Fruit fly (Drosophila melanogaster): Measurements from ENCODE around the gene Dph2.

Dph2 gene

dm6 chr3R:14917927-14918829 is 24.4 kb upstream of the Dph2 start, which contains the start of gene Sdr (continued):
- TF ChIP-seq CG11696 (GFP tag; IDR thresholded peaks at IDR 0.05) (no peak), BEAF-32 (GFP tag; optimal IDR thresholded peaks at IDR 0.05) (no peak), CG6272 (GFP tag; IDR thresholded peaks at IDR 0.05) (no peak), CG3847 (GFP tag; IDR thresholded peaks at IDR 0.05) (no peak), CG2199 (GFP tag; IDR thresholded peaks at IDR 0.05) (no peak), nerfin-1 (tag; optimal IDR thresholded peaks at IDR 0.05) (no peak), Oli (tag; optimal IDR thresholded peaks at IDR 0.05) (peak; percentile 0), CG12942 (GFP tag; optimal IDR thresholded peaks at IDR 0.05) (no peak), CG3163 (GFP tag; optimal IDR thresholded peaks at IDR 0.05) (no peak), CG8944 (GFP tag; optimal IDR thresholded peaks at IDR 0.05) (no peak), CG9609 (GFP tag; optimal IDR thresholded peaks at IDR 0.05) (no peak), CG30020 (tag; optimal IDR thresholded peaks at IDR 0.05) (no peak), Meics (GFP tag; optimal IDR thresholded peaks at IDR 0.05) (no peak), CG15269 (tag; optimal IDR thresholded peaks at IDR 0.05) (peak; percentile 32), Hr51 (GFP tag; optimal IDR thresholded peaks at IDR 0.05) (peak in 1 of 2 experiments; percentile 27), CG8388 (GFP tag; optimal IDR thresholded peaks at IDR 0.05) (no peak), CG4617 (GFP tag; optimal IDR thresholded peaks at IDR 0.05; ENCODE audit: borderline replicate concordance) (no peak), Oaz (GFP tag; IDR thresholded peaks at IDR 0.05) (no peak), danr (GFP tag; IDR thresholded peaks at IDR 0.05) (no peak), CG32532 (GFP tag; IDR thresholded peaks at IDR 0.05) (no peak), Jarid2 (GFP tag; optimal IDR thresholded peaks at IDR 0.05) (no peak), ab (GFP tag; optimal IDR thresholded peaks at IDR 0.05) (no peak), CG14710 (tag; optimal IDR thresholded peaks at IDR 0.05) (no peak), Fer2 (tag; optimal IDR thresholded peaks at IDR 0.05) (peak; percentile 8), CG16815 (GFP tag; optimal IDR thresholded peaks at IDR 0.05) (no peak), lbe (GFP tag; optimal IDR thresholded peaks at IDR 0.05) (peak; percentile 7), Lim3 (GFP tag; IDR thresholded peaks at IDR 0.05) (no peak), dmrt99B (tag; optimal IDR thresholded peaks at IDR 0.05) (peak; percentile 56), dimm (GFP tag; IDR thresholded peaks at IDR 0.05) (no peak), CG14441 (GFP tag; IDR thresholded peaks at IDR 0.05) (no peak), CG2120 (GFP tag; optimal IDR thresholded peaks at IDR 0.05) (peak; percentile 17), gem (tag; optimal IDR thresholded peaks at IDR 0.05) (peak; percentile 60), aop (GFP tag; IDR thresholded peaks at IDR 0.05) (no peak), CG17912 (GFP tag; optimal IDR thresholded peaks at IDR 0.05) (no peak), ro (GFP tag; IDR thresholded peaks at IDR 0.05) (no peak), fd3F (GFP tag; optimal IDR thresholded peaks at IDR 0.05) (peak; percentile 3), mam (GFP tag; optimal IDR thresholded peaks at IDR 0.05) (no peak), Xrp1 (GFP tag; IDR thresholded peaks at IDR 0.05) (no peak), Dbx (GFP tag; IDR thresholded peaks at IDR 0.05) (no peak), CG10959 (GFP tag; IDR thresholded peaks at IDR 0.05) (no peak), hbn (GFP tag; IDR thresholded peaks at IDR 0.05; ENCODE audit: partially characterized antibody) (no peak), CG7556 (GFP tag; optimal IDR thresholded peaks at IDR 0.05) (no peak), TFAM (GFP tag; optimal IDR thresholded peaks at IDR 0.05) (no peak), ERR (GFP tag; optimal IDR thresholded peaks at IDR 0.05) (no peak), CG10565 (GFP tag; optimal IDR thresholded peaks at IDR 0.05) (no peak), Optix (GFP tag; IDR thresholded peaks at IDR 0.05) (no peak), disco-r (GFP tag; optimal IDR thresholded peaks at IDR 0.05) (no peak), chm (GFP tag; IDR thresholded peaks at IDR 0.05) (no peak), exex (tag; optimal IDR thresholded peaks at IDR 0.05) (no peak), ttk (GFP tag; IDR thresholded peaks at IDR 0.05) (no peak)

Data from whole organism, embryonic.